Fruit fly (Drosophila melanogaster): ENCODE measurements around the gene CG14968.

Gene CG14968

dm6 chr3L:3348956-3349824 lies 46.3 kb upstream of the CG14968 start (continued):
- peak; percentile 5 for TF ChIP-seq CG13296 (GFP tag; optimal IDR thresholded peaks at IDR 0.05)
- no peak for TF ChIP-seq mam (GFP tag; optimal IDR thresholded peaks at IDR 0.05)
- TF ChIP-seq HLH54F (GFP tag; optimal IDR thresholded peaks at IDR 0.05): no peak
- TF ChIP-seq kay (GFP tag; optimal IDR thresholded peaks at IDR 0.05): no peak
- TF ChIP-seq CG15514 (GFP tag; optimal IDR thresholded peaks at IDR 0.05): no peak
- 0 out of 2 replicates have a peak, but pooled peaks have one; percentile 13 for TF ChIP-seq Xrp1 (GFP tag; IDR thresholded peaks at IDR 0.05)
- TF ChIP-seq grau (tag; optimal IDR thresholded peaks at IDR 0.05): no peak
- TF ChIP-seq CG5953 (GFP tag; IDR thresholded peaks at IDR 0.05): no peak
- TF ChIP-seq CG10462 (GFP tag; optimal IDR thresholded peaks at IDR 0.05): no peak
- peak; percentile 35 for TF ChIP-seq sug (tag; optimal IDR thresholded peaks at IDR 0.05)
- TF ChIP-seq CG17912 (GFP tag; optimal IDR thresholded peaks at IDR 0.05): no peak
- TF ChIP-seq bigmax (GFP tag; optimal IDR thresholded peaks at IDR 0.05): no peak
- no peak for TF ChIP-seq Hr39 (optimal IDR thresholded peaks at IDR 0.05)
- no peak for TF ChIP-seq hkb (optimal IDR thresholded peaks at IDR 0.05)
- TF ChIP-seq hkb (GFP tag; IDR thresholded peaks at IDR 0.05): no peak
- TF ChIP-seq sim (GFP tag; IDR thresholded peaks at IDR 0.05): no peak
- peak; percentile 95 for TF ChIP-seq twi (tag; optimal IDR thresholded peaks at IDR 0.05)
- TF ChIP-seq Lim3 (GFP tag; IDR thresholded peaks at IDR 0.05): no peak
- peak; percentile 8 for TF ChIP-seq sens (GFP tag)
- TF ChIP-seq trh (GFP tag; optimal IDR thresholded peaks at IDR 0.05): no peak
- no peak for TF ChIP-seq CG6272 (GFP tag; IDR thresholded peaks at IDR 0.05)
- TF ChIP-seq CrebB (tag; optimal IDR thresholded peaks at IDR 0.05): peak; percentile 1

dm6 chr3L:3346294-3346693 lies 43.4 kb upstream of the CG14968 start:
- TF ChIP-seq CG3995 (GFP tag; optimal IDR thresholded peaks at IDR 0.05) (no peak), dati (GFP tag; IDR thresholded peaks at IDR 0.05) (no peak), tx (GFP tag; optimal IDR thresholded peaks at IDR 0.05) (no peak), CG4424 (GFP tag; optimal IDR thresholded peaks at IDR 0.05) (no peak), vnd (GFP tag; IDR thresholded peaks at IDR 0.05; ENCODE audit: partially characterized antibody) (no peak), Aef1 (GFP tag; IDR thresholded peaks at IDR 0.05) (no peak), CG15269 (tag; optimal IDR thresholded peaks at IDR 0.05) (no peak), Ptx1 (GFP tag; IDR thresholded peaks at IDR 0.05) (no peak), ro (GFP tag; IDR thresholded peaks at IDR 0.05) (no peak), CG7928 (GFP tag; optimal IDR thresholded peaks at IDR 0.05) (no peak), CG15073 (GFP tag; optimal IDR thresholded peaks at IDR 0.05) (no peak), Atf6 (GFP tag; IDR thresholded peaks at IDR 0.05) (0 out of 2 replicates have a peak, but pooled peaks have one; percentile 12), lab (GFP tag; optimal IDR thresholded peaks at IDR 0.05) (peak; percentile 53), psq (GFP tag; optimal IDR thresholded peaks at IDR 0.05) (no peak), salm (tag; optimal IDR thresholded peaks at IDR 0.05) (no peak), cwo (GFP tag; optimal IDR thresholded peaks at IDR 0.05) (peak; percentile 59), hb (GFP tag; IDR thresholded peaks at IDR 0.05; ENCODE audit: partially characterized antibody) (no peak), Myb (GFP tag; optimal IDR thresholded peaks at IDR 0.05) (no peak), CG11695 (GFP tag; IDR thresholded peaks at IDR 0.05) (no peak), chinmo (GFP tag; IDR thresholded peaks at IDR 0.05; ENCODE audit: partially characterized antibody) (no peak), wdn (GFP tag; IDR thresholded peaks at IDR 0.05) (no peak), Fer2 (tag; optimal IDR thresholded peaks at IDR 0.05) (no peak), nerfin-1 (tag; optimal IDR thresholded peaks at IDR 0.05) (no peak), D (optimal IDR thresholded peaks at IDR 0.05) (no peak), D (GFP tag; optimal IDR thresholded peaks at IDR 0.05) (no peak), CG13775 (GFP tag; optimal IDR thresholded peaks at IDR 0.05) (no peak), CG5180 (GFP tag; optimal IDR thresholded peaks at IDR 0.05) (no peak), da (GFP tag; optimal IDR thresholded peaks at IDR 0.05) (no peak), CG30020 (tag; optimal IDR thresholded peaks at IDR 0.05) (no peak), Nf-YB (GFP tag; optimal IDR thresholded peaks at IDR 0.05) (no peak)

Measured in whole organism, embryonic.